Worm (Caenorhabditis elegans): ENCODE measurements around the gene C15F1.2.

The C15F1.2 gene

DNA sequence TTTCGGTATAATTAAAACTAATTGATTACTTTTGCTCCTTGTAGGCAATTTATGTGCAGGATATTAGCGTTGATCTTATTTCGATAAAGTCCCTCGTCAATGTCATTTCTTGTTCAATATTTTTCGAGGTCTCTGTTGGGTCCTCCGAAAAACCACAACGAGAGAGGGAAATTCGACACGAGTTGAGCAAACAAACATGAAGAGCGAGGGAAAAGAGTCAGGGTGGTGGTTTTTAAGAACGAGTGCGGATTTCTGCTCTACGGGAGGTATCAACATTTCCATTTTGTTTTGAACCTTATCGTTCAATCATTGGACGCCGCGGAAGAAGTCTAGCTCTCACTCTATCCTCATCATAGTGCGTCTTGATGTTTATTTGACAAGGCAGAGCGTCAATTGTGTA, 45.0 kb upstream of the C15F1.2 start:
- TF ChIP-seq lin-14 (GFP tag; optimal IDR thresholded peaks at IDR 0.05) (peak; percentile 5), ces-1 (GFP tag; optimal IDR thresholded peaks at IDR 0.05) (no peak)

DNA sequence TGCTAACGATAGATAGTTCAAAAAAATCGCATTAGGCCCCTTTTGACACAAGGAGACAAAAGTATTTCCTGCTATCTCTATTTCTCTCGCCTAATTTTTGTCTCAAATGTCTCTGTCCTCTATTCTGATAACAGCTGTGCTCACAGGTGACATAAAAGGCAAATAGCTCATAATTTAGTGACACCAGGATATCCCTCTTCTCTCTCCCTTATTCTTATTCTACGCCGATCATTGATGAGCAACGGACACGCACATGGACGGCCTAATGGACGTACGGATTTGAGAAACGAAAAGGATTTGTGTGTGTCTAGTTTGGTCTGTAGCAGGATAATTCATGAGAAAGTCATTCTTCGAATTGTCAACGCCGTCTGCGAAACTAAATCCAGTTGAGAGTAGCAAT, 43.8 kb upstream of the C15F1.2 start:
- TF ChIP-seq snu-23 (GFP tag; optimal IDR thresholded peaks at IDR 0.05) (no peak), alr-1 (tag; optimal IDR thresholded peaks at IDR 0.05; ENCODE audit: borderline replicate concordance) (no peak), unc-86 (tag; optimal IDR thresholded peaks at IDR 0.05) (peak; percentile 36), dsc-1 (tag; optimal IDR thresholded peaks at IDR 0.05) (peak; percentile 41), nhr-84 (tag; optimal IDR thresholded peaks at IDR 0.05) (no peak), nhr-85 (tag) (no peak), nhr-20 (tag; optimal IDR thresholded peaks at IDR 0.05) (no peak), mef-2 (tag; optimal IDR thresholded peaks at IDR 0.05) (no peak), nhr-11 (tag; optimal IDR thresholded peaks at IDR 0.05) (no peak), pax-3 (tag; optimal IDR thresholded peaks at IDR 0.05) (no peak), fkh-10 (GFP tag; optimal IDR thresholded peaks at IDR 0.05) (no peak), unc-30 (tag; optimal IDR thresholded peaks at IDR 0.05) (no peak), C16A3.4 (tag; optimal IDR thresholded peaks at IDR 0.05) (no peak), mab-9 (GFP tag; IDR thresholded peaks at IDR 0.05) (no peak), skn-1 (tag; optimal IDR thresholded peaks at IDR 0.05) (no peak), sup-37 (GFP tag; optimal IDR thresholded peaks at IDR 0.05) (no peak), lin-35 (GFP tag; optimal IDR thresholded peaks at IDR 0.05) (no peak), snpc-4 (tag; optimal IDR thresholded peaks at IDR 0.05) (no peak), mdl-1 (tag; optimal IDR thresholded peaks at IDR 0.05) (no peak), sptf-1 (tag; optimal IDR thresholded peaks at IDR 0.05) (no peak), lsy-2 (tag; optimal IDR thresholded peaks at IDR 0.05) (no peak), nhr-12 (tag; optimal IDR thresholded peaks at IDR 0.05) (no peak), egl-13 (tag; optimal IDR thresholded peaks at IDR 0.05) (peak; percentile 19), efl-1 (optimal IDR thresholded peaks at IDR 0.05) (no peak), efl-1 (GFP tag; optimal IDR thresholded peaks at IDR 0.05 in 1 of 2) (peak in 1 of 2 experiments; percentile 88), ztf-11 (tag; optimal IDR thresholded peaks at IDR 0.05) (peak in 1 of 2 experiments; percentile 50), zag-1 (tag; optimal IDR thresholded peaks at IDR 0.05) (no peak), isw-1 (GFP tag; IDR thresholded peaks at IDR 0.05) (no peak), lin-15B (tag; optimal IDR thresholded peaks at IDR 0.05) (no peak), tbx-2 (tag; optimal IDR thresholded peaks at IDR 0.05) (peak; percentile 29), nhr-76 (tag; optimal IDR thresholded peaks at IDR 0.05) (no peak)

DNA sequence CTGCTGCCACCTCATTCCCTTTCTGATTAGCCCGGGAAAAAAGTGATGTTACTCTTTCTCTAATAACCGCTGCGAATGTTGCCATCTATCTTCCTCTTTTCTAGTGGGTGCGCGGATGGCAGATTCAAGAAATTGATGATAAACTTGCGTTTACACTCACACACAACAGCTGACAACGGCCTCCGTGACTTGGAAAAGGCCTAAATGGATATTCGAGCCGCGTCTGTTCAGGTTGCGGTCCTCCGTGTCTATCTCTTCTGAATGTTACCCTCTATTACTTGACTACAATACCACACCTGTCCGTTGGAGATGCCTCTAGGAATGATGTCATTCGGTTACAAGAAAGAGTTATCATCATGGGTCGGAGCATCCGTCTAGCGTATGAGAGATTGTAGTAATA, 43.2 kb upstream of the C15F1.2 start:
- TF ChIP-seq nhr-84 (tag; optimal IDR thresholded peaks at IDR 0.05), result no peak
- no peak for TF ChIP-seq skn-1 (tag; optimal IDR thresholded peaks at IDR 0.05)
- no peak for TF ChIP-seq unc-30 (tag; optimal IDR thresholded peaks at IDR 0.05)
- TF ChIP-seq unc-86 (tag; optimal IDR thresholded peaks at IDR 0.05), result no peak
- no peak for TF ChIP-seq lin-15B (tag; optimal IDR thresholded peaks at IDR 0.05)
- no peak for TF ChIP-seq lir-3 (tag; optimal IDR thresholded peaks at IDR 0.05; ENCODE audit: poor library complexity)
- no peak for TF ChIP-seq mef-2 (tag; optimal IDR thresholded peaks at IDR 0.05)
- no peak for TF ChIP-seq ets-5 (GFP tag; IDR thresholded peaks at IDR 0.05)
- peak; percentile 4 for TF ChIP-seq nhr-71 (tag; optimal IDR thresholded peaks at IDR 0.05)
- no peak for TF ChIP-seq hpl-2 (GFP tag; optimal IDR thresholded peaks at IDR 0.05)
- TF ChIP-seq egl-13 (tag; optimal IDR thresholded peaks at IDR 0.05), result no peak
- TF ChIP-seq efl-1 (optimal IDR thresholded peaks at IDR 0.05), result no peak
- TF ChIP-seq efl-1 (GFP tag; optimal IDR thresholded peaks at IDR 0.05 in 1 of 2), result peak in 1 of 2 experiments; percentile 71

DNA sequence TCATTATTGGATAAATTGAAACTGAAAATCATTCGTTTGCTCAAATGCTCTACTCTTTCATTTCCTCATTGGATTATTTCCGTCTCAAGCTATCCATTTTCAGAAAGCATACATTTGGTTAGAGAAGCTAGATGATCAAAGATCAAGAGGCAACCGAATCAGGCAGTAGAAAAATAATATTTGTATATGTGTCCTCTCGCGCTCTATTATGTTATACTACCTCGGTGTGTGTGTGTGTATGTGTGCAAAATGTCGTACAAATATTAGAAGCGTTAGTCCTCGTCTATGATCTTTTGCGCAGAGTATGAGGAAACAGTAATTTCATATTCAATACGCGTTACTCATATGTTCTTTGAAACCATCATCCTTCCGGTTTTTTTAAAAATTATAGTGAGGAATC, 42.7 kb upstream of the C15F1.2 start:
- TF ChIP-seq ceh-63 (GFP tag; optimal IDR thresholded peaks at IDR 0.05), result no peak
- no peak for TF ChIP-seq nhr-19 (GFP tag; conservative IDR thresholded peaks at IDR 0.05)
- no peak for TF ChIP-seq ceh-90 (tag; optimal IDR thresholded peaks at IDR 0.05)
- no peak for TF ChIP-seq nhr-71 (tag; optimal IDR thresholded peaks at IDR 0.05)
- no peak for TF ChIP-seq unc-130 (tag; optimal IDR thresholded peaks at IDR 0.05)
- peak; percentile 32 for TF ChIP-seq dsc-1 (tag; optimal IDR thresholded peaks at IDR 0.05)
- TF ChIP-seq ceh-82 (tag; optimal IDR thresholded peaks at IDR 0.05), result no peak
- no peak for TF ChIP-seq nhr-12 (tag; optimal IDR thresholded peaks at IDR 0.05)
- TF ChIP-seq nhr-90 (tag; optimal IDR thresholded peaks at IDR 0.05; ENCODE audit: poor library complexity), result no peak
- TF ChIP-seq ceh-88 (GFP tag; IDR thresholded peaks at IDR 0.05), result no peak
- TF ChIP-seq efl-3 (GFP tag; optimal IDR thresholded peaks at IDR 0.05), result no peak
- TF ChIP-seq fkh-8 (tag; optimal IDR thresholded peaks at IDR 0.05), result peak; percentile 2
